Worm (Caenorhabditis elegans) whole organism, young adult: ENCODE measurements around the gene srg-39.

ENCODE experiments used
- B0261.1 ChIP-seq: sonication (generic microtip); optimal IDR thresholded peaks from 2 replicates; lab custom pipeline; 2016; ENCODE audit warnings: mild to moderate bottlenecking, missing genetic modification characterization, moderate library complexity, missing compliant biosample characterization
- D2030.7 ChIP-seq: fragments of 200-800 bp; sonication (Bioruptor generic); IDR thresholded peaks from 2 replicates; pipeline ENCODE4 v1.3.6; 2022; ENCODE audit warnings: missing genetic modification reagents, missing genetic modification characterization, missing compliant biosample characterization
- F10E7.11 ChIP-seq: sonication (generic microtip); optimal IDR thresholded peaks from 2 replicates; lab custom pipeline; 2017; ENCODE audit warnings: mild to moderate bottlenecking, missing genetic modification characterization, moderate library complexity, missing compliant biosample characterization
- F39B2.1 ChIP-seq: fragments of 200-800 bp; sonication (Bioruptor generic); IDR thresholded peaks from 2 replicates; pipeline ENCODE4 v1.3.6; 2022; ENCODE audit warnings: missing genetic modification reagents, missing genetic modification characterization, missing compliant biosample characterization
- F49E8.2 ChIP-seq: sonication (generic microtip); optimal IDR thresholded peaks from 3 replicates; lab custom pipeline; 2017; ENCODE audit warnings: missing genetic modification characterization, mild to moderate bottlenecking, missing compliant biosample characterization, antibody characterized with exemption, moderate library complexity; ENCODE audit not compliant: insufficient read depth
- K11D2.4 ChIP-seq: fragments of 200-800 bp; sonication (Bioruptor generic); IDR thresholded peaks from 2 replicates; pipeline ENCODE4 v1.3.6; 2022; ENCODE audit warnings: missing genetic modification reagents, missing genetic modification characterization, missing compliant biosample characterization
- Y53G8AR.9 ChIP-seq: fragments of 200-800 bp; sonication (Bioruptor generic); conservative IDR thresholded peaks from 2 replicates; pipeline ENCODE4 v1.3.6; 2022; ENCODE audit warnings: missing genetic modification reagents, missing genetic modification characterization, missing compliant biosample characterization
- Y56A3A.18 ChIP-seq: fragments of 200-800 bp; sonication (Bioruptor generic); IDR thresholded peaks from 2 replicates; pipeline ENCODE4 v1.3.6; 2022; ENCODE audit warnings: missing genetic modification reagents, missing genetic modification characterization, missing compliant biosample characterization
- Y95B8A.8 ChIP-seq: fragments of 200-800 bp; sonication (Bioruptor generic); IDR thresholded peaks from 2 replicates; pipeline ENCODE4 v1.3.6; 2022; ENCODE audit warnings: missing genetic modification reagents, missing genetic modification characterization, missing compliant biosample characterization
- ZK185.1 ChIP-seq: sonication (generic microtip); optimal IDR thresholded peaks from 2 replicates; lab custom pipeline; 2016; ENCODE audit warnings: mild to moderate bottlenecking, missing genetic modification characterization, missing compliant biosample characterization; ENCODE audit not compliant: poor library complexity, severe bottlenecking
- aptf-3 ChIP-seq: fragments of 200-800 bp; sonication (Bioruptor generic); IDR thresholded peaks from 2 replicates; pipeline ENCODE4 v1.3.6; 2022; ENCODE audit warnings: missing genetic modification characterization, missing compliant biosample characterization
- attf-5 ChIP-seq: fragments of 200-800 bp; sonication (Bioruptor generic); optimal IDR thresholded peaks from 2 replicates; lab custom pipeline; 2018; ENCODE audit warnings: mild to moderate bottlenecking, missing genetic modification characterization, missing compliant biosample characterization
- attf-6 ChIP-seq: fragments of 200-800 bp; sonication (Bioruptor generic); IDR thresholded peaks from 2 replicates; pipeline ENCODE4 v1.3.6; 2022; ENCODE audit warnings: missing genetic modification reagents, missing genetic modification characterization, missing compliant biosample characterization
- ccch-3 ChIP-seq: fragments of 200-800 bp; sonication (Bioruptor generic); optimal IDR thresholded peaks from 2 replicates; lab custom pipeline; 2018; ENCODE audit warnings: mild to moderate bottlenecking, missing genetic modification characterization, missing compliant biosample characterization
- cebp-1 ChIP-seq, 2 experiments: fragments of 200-800 bp in 1 of 2; sonication (Bioruptor generic) in 1 of 2; sonication (generic microtip) in 1 of 2; IDR thresholded peaks in 1 of 2; optimal IDR thresholded peaks in 1 of 2; 2 replicates each; pipeline versions ENCODE4 v1.3.6 to Lab custom; 2017 to 2022; ENCODE audit warnings: missing compliant biosample characterization in 2 of 2, missing genetic modification characterization in 2 of 2, mild to moderate bottlenecking in 1 of 2, missing genetic modification reagents in 1 of 2, moderate library complexity in 1 of 2
- chd-7 ChIP-seq: sonication (generic microtip); optimal IDR thresholded peaks from 2 replicates; lab custom pipeline; 2016; ENCODE audit warnings: mild to moderate bottlenecking, missing genetic modification characterization, moderate library complexity, missing compliant biosample characterization
- die-1 ChIP-seq: sonication (generic microtip); optimal IDR thresholded peaks from 2 replicates; lab custom pipeline; 2016; ENCODE audit warnings: missing genotype, mild to moderate bottlenecking, missing genetic modification characterization, missing compliant biosample characterization
- dox-1 ChIP-seq: fragments of 200-800 bp; sonication (Bioruptor generic); IDR thresholded peaks from 2 replicates; pipeline ENCODE4 v1.3.6; 2022; ENCODE audit warnings: missing genetic modification reagents, missing genetic modification characterization, missing compliant biosample characterization
- egl-44 ChIP-seq: fragments of 200-800 bp; sonication (Bioruptor generic); IDR thresholded peaks from 2 replicates; pipeline ENCODE4 v1.3.6; 2022; ENCODE audit warnings: missing genetic modification reagents, missing genetic modification characterization, missing compliant biosample characterization
- gei-17 ChIP-seq: fragments of 200-800 bp; sonication (Bioruptor generic); optimal IDR thresholded peaks from 2 replicates; lab custom pipeline; 2018; ENCODE audit warnings: mild to moderate bottlenecking, missing genetic modification characterization, missing compliant biosample characterization
- him-1 ChIP-seq: sonication (generic microtip); optimal IDR thresholded peaks from 2 replicates; lab custom pipeline; 2016; ENCODE audit warnings: missing genotype, missing genetic modification reagents, missing genetic modification characterization, missing compliant biosample characterization
- hlh-12 ChIP-seq: sonication (generic microtip); optimal IDR thresholded peaks from 2 replicates; lab custom pipeline; 2016; ENCODE audit warnings: missing genetic modification characterization, missing compliant biosample characterization
- hlh-26 ChIP-seq: fragments of 200-800 bp; sonication (Bioruptor generic); conservative IDR thresholded peaks from 2 replicates; pipeline ENCODE4 v1.3.6; 2022; ENCODE audit warnings: missing genetic modification reagents, missing genetic modification characterization, missing compliant biosample characterization
- hmg-1.2 ChIP-seq: fragments of 200-800 bp; sonication (Bioruptor generic); IDR thresholded peaks from 2 replicates; pipeline ENCODE4 v1.3.6; 2022; ENCODE audit warnings: missing genetic modification reagents, missing genetic modification characterization, missing compliant biosample characterization
- lag-1 ChIP-seq: fragments of 200-800 bp; sonication (Bioruptor generic); IDR thresholded peaks from 2 replicates; pipeline ENCODE4 v1.3.6; 2022; ENCODE audit warnings: missing genetic modification reagents, missing genetic modification characterization, missing compliant biosample characterization
- lin-26 ChIP-seq: fragments of 200-800 bp; sonication (Bioruptor generic); IDR thresholded peaks from 2 replicates; pipeline ENCODE4 v1.3.6; 2022; ENCODE audit warnings: missing genetic modification reagents, missing genetic modification characterization, missing compliant biosample characterization
- lin-40 ChIP-seq: sonication (generic microtip); optimal IDR thresholded peaks from 2 replicates; lab custom pipeline; 2016; ENCODE audit warnings: missing genetic modification characterization, mild to moderate bottlenecking, missing compliant biosample characterization, missing genotype, missing genetic modification reagents
- mcd-1 ChIP-seq: fragments of 200-800 bp; sonication (Bioruptor generic); IDR thresholded peaks from 2 replicates; pipeline ENCODE4 v1.3.6; 2022; ENCODE audit warnings: missing genetic modification reagents, missing genetic modification characterization, missing compliant biosample characterization
- mel-28 ChIP-seq: sonication (generic microtip); optimal IDR thresholded peaks from 2 replicates; lab custom pipeline; 2016; ENCODE audit warnings: borderline replicate concordance, mild to moderate bottlenecking, missing genetic modification characterization, missing compliant biosample characterization
- nfyb-1 ChIP-seq: fragments of 200-800 bp; sonication (Bioruptor generic); IDR thresholded peaks from 2 replicates; pipeline ENCODE4 v1.3.6; 2022; ENCODE audit warnings: missing genetic modification reagents, missing genetic modification characterization, missing compliant biosample characterization
- nhr-80 ChIP-seq: sonication (generic microtip); optimal IDR thresholded peaks from 2 replicates; lab custom pipeline; 2016; ENCODE audit warnings: missing genetic modification characterization, missing compliant biosample characterization
- pbrm-1 ChIP-seq: fragments of 200-800 bp; sonication (Bioruptor generic); IDR thresholded peaks from 2 replicates; pipeline ENCODE4 v1.3.6; 2022; ENCODE audit warnings: missing genetic modification reagents, missing genetic modification characterization, missing compliant biosample characterization
- rcor-1 ChIP-seq: fragments of 200-800 bp; sonication (Bioruptor generic); IDR thresholded peaks from 2 replicates; pipeline ENCODE4 v1.3.6; 2022; ENCODE audit warnings: missing genetic modification reagents, missing genetic modification characterization, missing compliant biosample characterization
- rpc-1 ChIP-seq, 2 experiments: fragments of 150-350 bp in 1 of 2; sonication (generic microtip) in 1 of 2; optimal IDR thresholded peaks; 2 replicates each; lab custom pipeline; 2014 to 2018; ENCODE audit warnings: missing biosample characterization in 1 of 2, missing genetic modification characterization in 1 of 2, missing genetic modification reagents in 1 of 2, missing genotype in 1 of 2
- sea-2 ChIP-seq: fragments of 200-800 bp; sonication (Bioruptor generic); IDR thresholded peaks from 2 replicates; pipeline ENCODE4 v1.3.6; 2022; ENCODE audit warnings: missing genetic modification characterization, missing compliant biosample characterization
- snpc-1.1 ChIP-seq: sonication (generic microtip); optimal IDR thresholded peaks from 2 replicates; lab custom pipeline; 2017; ENCODE audit warnings: missing genetic modification characterization, mild to moderate bottlenecking, missing compliant biosample characterization, antibody characterized with exemption, moderate library complexity, missing genotype, missing genetic modification reagents; ENCODE audit not compliant: insufficient read depth
- snpc-3.4 ChIP-seq: sonication (generic microtip); optimal IDR thresholded peaks from 2 replicates; lab custom pipeline; 2017; ENCODE audit warnings: missing genetic modification characterization, mild to moderate bottlenecking, missing compliant biosample characterization, antibody characterized with exemption, moderate library complexity, missing genotype, missing genetic modification reagents
- snpc-4 ChIP-seq, 5 experiments: fragments of 150-350 bp in 1 of 5; sonication (generic microtip) in 4 of 5; optimal IDR thresholded peaks; 2 replicates each; lab custom pipeline; 2014 to 2018; ENCODE audit warnings: missing genetic modification characterization in 5 of 5, missing biosample characterization in 3 of 5, antibody characterized with exemption in 2 of 5, mild to moderate bottlenecking in 2 of 5, missing compliant biosample characterization in 2 of 5, missing genotype in 2 of 5, moderate library complexity in 2 of 5, missing genetic modification reagents in 1 of 5
- tbp1 ChIP-seq: fragments of 200-800 bp; sonication (Bioruptor generic); optimal IDR thresholded peaks from 2 replicates; lab custom pipeline; 2018; ENCODE audit warnings: mild to moderate bottlenecking, missing genetic modification characterization, missing compliant biosample characterization
- tlf-1 ChIP-seq: fragments of 200-800 bp; sonication (Bioruptor generic); optimal IDR thresholded peaks from 2 replicates; lab custom pipeline; 2018; ENCODE audit warnings: mild to moderate bottlenecking, missing genetic modification characterization, missing compliant biosample characterization
- zfh-2 ChIP-seq: fragments of 200-800 bp; sonication (Bioruptor generic); conservative IDR thresholded peaks from 2 replicates; pipeline ENCODE4 v1.3.6; 2022; ENCODE audit warnings: missing genetic modification reagents, missing genetic modification characterization, missing compliant biosample characterization
- ztf-18 ChIP-seq: sonication (generic microtip); optimal IDR thresholded peaks from 2 replicates; lab custom pipeline; 2016; ENCODE audit warnings: missing genotype, mild to moderate bottlenecking, missing genetic modification characterization, missing compliant biosample characterization

The srg-39 gene

ce11 chrV:11175336-11175938 is 23.2 kb upstream of the srg-39 start (continued):
- peak; percentile 16 for TF ChIP-seq ztf-18 (tag; lab: Kevin White, UChicago)
- TF ChIP-seq F39B2.1 (GFP tag; lab: Robert Waterston, UW), result peak; percentile 86; the same call in 1 of the 2 replicates
- 0 out of 2 replicates have a peak, but pooled peaks have one; percentile 44 for TF ChIP-seq Y95B8A.8 (GFP tag; lab: Robert Waterston, UW)
- TF ChIP-seq egl-44 (GFP tag; lab: Robert Waterston, UW), result 0 out of 2 replicates have a peak, but pooled peaks have one; percentile 38
- TF ChIP-seq F49E8.2 (tag; lab: Kevin White, UChicago), result peak; percentile 73
- TF ChIP-seq tbp1 (GFP tag; lab: Kevin White, UChicago), result peak; percentile 78
- TF ChIP-seq tlf-1 (GFP tag; lab: Kevin White, UChicago), result peak; percentile 6

- TF ChIP-seq pbrm-1 (GFP tag; lab: Robert Waterston, UW), result peak; percentile 51; the same call in 1 of the 2 replicates
- TF ChIP-seq hlh-26 (GFP tag; lab: Robert Waterston, UW), result no peak
- no peak for TF ChIP-seq aptf-3 (GFP tag; lab: Robert Waterston, UW)
- TF ChIP-seq chd-7, result peak; percentile 53
- no peak for TF ChIP-seq cebp-1 (GFP tag; IDR thresholded peaks at IDR 0.05; lab: Robert Waterston, UW)
- peak; percentile 24 for TF ChIP-seq cebp-1 (tag; optimal IDR thresholded peaks at IDR 0.05; lab: Kevin White, UChicago)
- TF ChIP-seq nfyb-1 (GFP tag; lab: Robert Waterston, UW), result peak; percentile 51; the same call in 1 of the 2 replicates
- no peak for TF ChIP-seq gei-17
- no peak for TF ChIP-seq F10E7.11 (tag; lab: Kevin White, UChicago)
- TF ChIP-seq lag-1, result no peak
- 0 out of 2 replicates have a peak, but pooled peaks have one; percentile 37 for TF ChIP-seq rcor-1
- TF ChIP-seq snpc-1.1 (tag; lab: Kevin White, UChicago), result peak; percentile 92
- TF ChIP-seq tlf-1 (GFP tag; lab: Kevin White, UChicago), result peak; percentile 4
- TF ChIP-seq Y95B8A.8 (GFP tag; lab: Robert Waterston, UW), result no peak
- peak; percentile 76 for TF ChIP-seq snpc-4 (GFP tag; optimal IDR thresholded peaks at IDR 0.05; lab: Kevin White, UChicago)
- peak; percentile 90 to 98 (median 95) for TF ChIP-seq snpc-4 (tag; optimal IDR thresholded peaks at IDR 0.05; lab: Kevin White, UChicago)
- TF ChIP-seq hlh-12 (tag; lab: Kevin White, UChicago), result no peak
- TF ChIP-seq nhr-80 (tag; lab: Kevin White, UChicago), result no peak
- no peak for TF ChIP-seq sea-2 (GFP tag; lab: Robert Waterston, UW)
- peak; percentile 49; the same call in 1 of the 2 replicates for TF ChIP-seq mcd-1 (GFP tag; lab: Robert Waterston, UW)
- peak; percentile 50; the same call in 1 of the 2 replicates for TF ChIP-seq dox-1
- no peak for TF ChIP-seq ccch-3 (GFP tag; lab: Kevin White, UChicago)
- TF ChIP-seq lin-26 (GFP tag; lab: Robert Waterston, UW), result peak; percentile 23; the same call in 1 of the 2 replicates
- peak; percentile 51 for TF ChIP-seq hmg-1.2 (GFP tag; lab: Robert Waterston, UW)
- TF ChIP-seq Y56A3A.18 (GFP tag; lab: Robert Waterston, UW), result peak; percentile 66; the same call in 1 of the 2 replicates
- peak; percentile 15 for TF ChIP-seq lin-40 (tag; lab: Kevin White, UChicago)
- TF ChIP-seq snpc-3.4, result peak; percentile 20
- peak; percentile 79 for TF ChIP-seq zfh-2 (GFP tag; lab: Robert Waterston, UW)
- TF ChIP-seq mel-28 (tag; lab: Kevin White, UChicago), result no peak
- TF ChIP-seq D2030.7 (GFP tag; lab: Robert Waterston, UW), result peak; percentile 15; the same call in 1 of the 2 replicates
- peak; percentile 74 for TF ChIP-seq B0261.1 (tag; lab: Kevin White, UChicago)
- peak; percentile 69 for TF ChIP-seq him-1 (tag; lab: Kevin White, UChicago)
- peak; percentile 18 for TF ChIP-seq attf-5 (GFP tag; lab: Kevin White, UChicago)
- TF ChIP-seq attf-6 (GFP tag; lab: Robert Waterston, UW), result peak; percentile 16; the same call in 1 of the 2 replicates
- TF ChIP-seq die-1, result peak; percentile 7
- 0 out of 2 replicates have a peak, but pooled peaks have one; percentile 32 for TF ChIP-seq K11D2.4
- peak; percentile 93 for TF ChIP-seq tbp1 (GFP tag; lab: Kevin White, UChicago)
- peak; percentile 36 for TF ChIP-seq rpc-1 (optimal IDR thresholded peaks at IDR 0.05; lab: Kevin White, UChicago)
- peak; percentile 60 for TF ChIP-seq rpc-1 (tag; optimal IDR thresholded peaks at IDR 0.05; lab: Kevin White, UChicago)
- no peak for TF ChIP-seq ZK185.1 (tag; lab: Kevin White, UChicago)
- 0 out of 2 replicates have a peak, but pooled peaks have one; percentile 30 for TF ChIP-seq Y53G8AR.9 (GFP tag; lab: Robert Waterston, UW)
Measured at ce11 chrV:11174663-11175062, 22.4 kb upstream of the srg-39 start.
